Fruit fly (Drosophila melanogaster) whole organism, wandering third instar larva: Measurements from ENCODE around the gene CG45100.
A peak's percentile ranks its signal among the peaks of the same experiment; 100 is the strongest.

ENCODE experiments used
- Abd-B ChIP-seq: fragments of >200 bp; optimal IDR thresholded peaks from 2 replicates; lab custom pipeline; 2017; ENCODE audit warnings: missing biosample characterization, missing genetic modification characterization
- CG32264 ChIP-seq: fragments of 200-800 bp; sonication (Bioruptor generic); optimal IDR thresholded peaks from 2 replicates; lab custom pipeline; 2016; ENCODE audit warnings: missing biosample characterization, missing genetic modification characterization
- CG9705 ChIP-seq: fragments of 200-800 bp; sonication (Bioruptor generic); optimal IDR thresholded peaks from 2 replicates; lab custom pipeline; 2018; ENCODE audit warnings: missing biosample characterization, mild to moderate bottlenecking, missing genetic modification characterization
- CrebA ChIP-seq: fragments of 200-800 bp; sonication (Bioruptor generic); optimal IDR thresholded peaks from 2 replicates; lab custom pipeline; 2016; ENCODE audit warnings: missing biosample characterization, mild to moderate bottlenecking, missing genetic modification characterization, borderline replicate concordance
- Dfd ChIP-seq: fragments of >200 bp; optimal IDR thresholded peaks from 2 replicates; lab custom pipeline; 2017; ENCODE audit warnings: missing biosample characterization, missing genetic modification characterization
- Dif ChIP-seq: fragments of 200-275, 200-300 bp; sonication (Bioruptor generic); optimal IDR thresholded peaks from 2 replicates; lab custom pipeline; 2018; ENCODE audit warnings: missing biosample characterization, missing genetic modification characterization; ENCODE audit not compliant: partially characterized antibody
- HLH106 ChIP-seq: fragments of 200-800 bp; optimal IDR thresholded peaks from 3 replicates; lab custom pipeline; 2019; ENCODE audit warnings: missing biosample characterization, mild to moderate bottlenecking, missing genetic modification characterization, moderate library complexity
- Hnf4 ChIP-seq: fragments of 200-800 bp; sonication (Bioruptor generic); optimal IDR thresholded peaks from 2 replicates; lab custom pipeline; 2016; ENCODE audit warnings: missing biosample characterization, mild to moderate bottlenecking, missing genetic modification characterization
- Hr78 ChIP-seq: fragments of >200 bp; optimal IDR thresholded peaks from 2 replicates; lab custom pipeline; 2017; ENCODE audit warnings: missing biosample characterization, missing genetic modification characterization
- Hr83 ChIP-seq: fragments of 200-300 bp; sonication (Bioruptor generic); optimal IDR thresholded peaks from 2 replicates; lab custom pipeline; 2016; ENCODE audit warnings: missing biosample characterization, mild to moderate bottlenecking, missing genetic modification characterization, moderate library complexity; ENCODE audit not compliant: poor library complexity, severe bottlenecking
- Jra ChIP-seq: sonication (Bioruptor generic); optimal IDR thresholded peaks from 2 replicates; lab custom pipeline; 2016; ENCODE audit warnings: missing biosample characterization, missing genetic modification characterization
- Mio ChIP-seq: sonication (Bioruptor generic); optimal IDR thresholded peaks from 2 replicates; lab custom pipeline; 2016; ENCODE audit warnings: missing biosample characterization, missing genetic modification characterization
- Myc ChIP-seq: fragments of >200 bp; optimal IDR thresholded peaks from 2 replicates; lab custom pipeline; 2017
- N ChIP-seq: fragments of >200 bp; optimal IDR thresholded peaks from 2 replicates; lab custom pipeline; 2018; ENCODE audit warnings: missing biosample characterization, missing external identifiers, missing genetic modification characterization
- OdsH ChIP-seq: fragments of 200-800 bp; sonication (Bioruptor generic); optimal IDR thresholded peaks from 2 replicates; lab custom pipeline; 2016; ENCODE audit warnings: missing biosample characterization, mild to moderate bottlenecking, missing genetic modification characterization
- Rel ChIP-seq, 2 experiments: fragments of 200-800 bp; sonication (Bioruptor generic) in 1 of 2; optimal IDR thresholded peaks; 2 replicates in 1 of 2; 3 replicates in 1 of 2; lab custom pipeline; 2016 to 2019; ENCODE audit warnings: mild to moderate bottlenecking in 2 of 2, missing biosample characterization in 2 of 2, missing genetic modification characterization in 2 of 2, moderate library complexity in 1 of 2
- Vsx2 ChIP-seq: fragments of 200-300, 225-300 bp; sonication (Bioruptor generic); optimal IDR thresholded peaks from 2 replicates; lab custom pipeline; 2018; ENCODE audit warnings: missing biosample characterization, missing genetic modification characterization; ENCODE audit not compliant: partially characterized antibody
- br ChIP-seq: fragments of 200-800 bp; sonication (Bioruptor generic); optimal IDR thresholded peaks from 2 replicates; lab custom pipeline; 2016; ENCODE audit warnings: missing biosample characterization, missing genetic modification characterization
- brk ChIP-seq: fragments of 200-800 bp; sonication (Bioruptor generic); optimal IDR thresholded peaks from 2 replicates; lab custom pipeline; 2016; ENCODE audit warnings: missing biosample characterization, mild to moderate bottlenecking, missing genetic modification characterization
- dl ChIP-seq, 2 experiments: fragments of 175-275, 200-275 bp in 1 of 2; fragments of 200-275 bp in 1 of 2; sonication (Bioruptor generic); optimal IDR thresholded peaks; lab custom pipeline; 2018; ENCODE audit warnings: mild to moderate bottlenecking in 2 of 2, missing biosample characterization in 2 of 2, missing genetic modification characterization in 2 of 2, moderate library complexity in 2 of 2; ENCODE audit not compliant: partially characterized antibody in 2 of 2, insufficient read depth in 1 of 2
- dmrt93B ChIP-seq: fragments of 200-800 bp; sonication (Bioruptor generic); optimal IDR thresholded peaks from 2 replicates; lab custom pipeline; 2018; ENCODE audit warnings: missing biosample characterization, mild to moderate bottlenecking, missing genetic modification characterization
- dsf ChIP-seq: sonication (Bioruptor generic); optimal IDR thresholded peaks from 2 replicates; lab custom pipeline; 2016; ENCODE audit warnings: missing biosample characterization, missing genetic modification characterization, borderline replicate concordance
- ey ChIP-seq: fragments of 200-800 bp; sonication (Bioruptor generic); optimal IDR thresholded peaks from 2 replicates; lab custom pipeline; 2016; ENCODE audit warnings: missing biosample characterization, missing genetic modification characterization
- foxo ChIP-seq, 2 experiments: fragments of 200-800 bp; sonication (Bioruptor generic); optimal IDR thresholded peaks; 2 replicates in 1 of 2; 3 replicates in 1 of 2; lab custom pipeline; 2016 to 2017; ENCODE audit warnings: missing biosample characterization in 2 of 2, missing genetic modification characterization in 2 of 2
- h ChIP-seq: fragments of 200-800 bp; sonication (Bioruptor generic); optimal IDR thresholded peaks from 3 replicates; lab custom pipeline; 2016; ENCODE audit warnings: missing biosample characterization, mild to moderate bottlenecking, missing genetic modification characterization
- lola ChIP-seq: fragments of >200 bp; optimal IDR thresholded peaks from 2 replicates; lab custom pipeline; 2017; ENCODE audit warnings: missing biosample characterization, missing genetic modification characterization
- pan ChIP-seq: fragments of >200 bp; optimal IDR thresholded peaks from 2 replicates; lab custom pipeline; 2017
- psq ChIP-seq: fragments of 200-800 bp; sonication (Bioruptor generic); optimal IDR thresholded peaks from 3 replicates; lab custom pipeline; 2017; ENCODE audit warnings: missing biosample characterization, mild to moderate bottlenecking, missing genetic modification characterization, moderate library complexity
- rgr ChIP-seq: fragments of 200-800 bp; sonication (Bioruptor generic); optimal IDR thresholded peaks from 3 replicates; lab custom pipeline; 2016; ENCODE audit warnings: missing biosample characterization, mild to moderate bottlenecking, missing genetic modification characterization
- sage ChIP-seq: fragments of 200-800 bp; sonication (Bioruptor generic); optimal IDR thresholded peaks from 2 replicates; lab custom pipeline; 2016; ENCODE audit warnings: missing biosample characterization, mild to moderate bottlenecking, missing genetic modification characterization
- sv ChIP-seq: fragments of 200-800 bp; sonication (Bioruptor generic); optimal IDR thresholded peaks from 3 replicates; lab custom pipeline; 2016; ENCODE audit warnings: missing biosample characterization, missing genetic modification characterization
- tai ChIP-seq: sonication (Bioruptor generic); optimal IDR thresholded peaks from 2 replicates; lab custom pipeline; 2016; ENCODE audit warnings: missing biosample characterization, missing genetic modification characterization
- usp ChIP-seq: fragments of >200 bp; optimal IDR thresholded peaks from 2 replicates; lab custom pipeline; 2017; ENCODE audit warnings: missing biosample characterization, missing genetic modification characterization
- woc ChIP-seq: sonication (Bioruptor generic); optimal IDR thresholded peaks from 2 replicates; lab custom pipeline; 2016; ENCODE audit warnings: missing biosample characterization, mild to moderate bottlenecking, missing genetic modification characterization

CG45100 gene

DNA sequence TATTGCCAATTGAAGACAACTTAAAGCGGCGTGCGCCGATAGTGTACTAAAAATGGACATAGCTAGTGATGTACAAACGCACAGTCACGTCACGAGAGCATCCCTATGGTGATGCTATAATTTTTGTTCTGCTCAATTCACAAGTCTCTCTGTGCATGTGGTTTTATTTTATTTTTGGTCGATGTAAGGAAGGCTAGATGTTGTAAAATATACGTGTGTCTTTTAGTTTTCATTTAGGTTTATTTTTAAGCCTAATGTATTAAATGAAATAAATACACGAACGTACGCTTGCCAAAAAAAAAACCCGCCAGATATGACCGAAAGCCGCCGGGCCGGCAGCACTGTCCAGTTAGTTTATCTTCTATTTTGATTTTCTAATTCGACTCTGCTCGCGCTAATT is at the start of gene CG45100, which contains the start of the genes HDAC3 and Hcs:
TSS of gene CG45100 (minus strand) at position 50 of the 400 bp plus-strand sequence.
TSS of gene HDAC3 (minus strand) at position 50 of the 400 bp plus-strand sequence.
TSS of gene Hcs (plus strand) at position 349 of the 400 bp plus-strand sequence.
- TF ChIP-seq tai (GFP tag; lab: Kevin White, UChicago) (no peak), CG9705 (GFP tag; lab: Kevin White, UChicago) (peak; percentile 19), br (GFP tag; lab: Kevin White, UChicago) (no peak), HLH106 (no peak), pan (lab: Kevin White, UChicago) (no peak), sv (GFP tag; lab: Kevin White, UChicago) (peak; percentile 22), rgr (GFP tag; lab: Kevin White, UChicago) (no peak), brk (GFP tag; lab: Kevin White, UChicago) (no peak), Jra (GFP tag; lab: Kevin White, UChicago) (no peak), ey (GFP tag; lab: Kevin White, UChicago) (peak; percentile 43), h (GFP tag; lab: Kevin White, UChicago) (no peak), Hr78 (no peak), Myc (peak; percentile 100), dsf (no peak), Vsx2 (no peak), Hr83 (no peak), sage (GFP tag; lab: Kevin White, UChicago) (no peak), Hnf4 (GFP tag; lab: Kevin White, UChicago) (no peak), OdsH (GFP tag; lab: Kevin White, UChicago) (no peak), CG32264 (GFP tag; lab: Kevin White, UChicago) (no peak), Mio (no peak), usp (GFP tag; lab: Kevin White, UChicago) (no peak), N (no peak), foxo (GFP tag; optimal IDR thresholded peaks at IDR 0.05; lab: Kevin White, UChicago) (no peak), dmrt93B (GFP tag; lab: Kevin White, UChicago) (no peak), Abd-B (no peak), Dif (no peak), woc (GFP tag; lab: Kevin White, UChicago) (peak; percentile 94), dl (GFP tag; optimal IDR thresholded peaks at IDR 0.05; lab: Kevin White, UChicago; ENCODE audit: insufficient read depth in 1 of 2, partially characterized antibody in 2 of 2) (no peak), psq (GFP tag; lab: Kevin White, UChicago) (peak; percentile 36), lola (GFP tag; lab: Kevin White, UChicago) (no peak)

DNA sequence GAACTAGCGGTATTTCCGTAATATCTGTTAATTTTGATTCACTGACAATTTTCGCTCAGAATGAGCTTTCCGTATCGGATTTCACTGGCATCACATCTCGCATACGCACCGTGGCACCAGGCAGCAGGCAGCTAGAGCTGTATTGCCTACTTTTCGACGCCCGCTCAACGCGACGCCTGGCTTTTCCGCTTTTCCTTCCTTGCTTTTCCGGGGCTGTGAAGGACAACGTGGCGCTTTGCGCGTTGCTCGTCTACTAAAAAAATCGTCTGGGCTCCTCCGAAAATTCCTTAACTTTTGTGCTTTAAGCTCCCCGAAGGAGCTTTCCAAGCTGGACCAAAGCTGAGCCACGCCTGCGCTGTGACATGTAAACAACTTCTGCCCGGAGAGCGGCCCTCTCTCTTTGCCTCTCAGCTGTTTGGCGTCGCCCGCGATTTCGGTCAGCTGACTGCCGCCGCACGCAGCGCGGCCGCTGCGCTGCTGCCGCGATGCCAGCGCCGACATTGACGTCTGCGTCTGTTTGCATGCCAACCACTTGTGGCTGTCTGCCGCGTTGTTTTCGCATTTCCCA is 48.8 kb upstream of the CG45100 start, which contains the start of the genes CG43845 and Nmdar1:
TSS of gene CG43845 (minus strand) at position 51 of the 568 bp plus-strand sequence.
TSS of gene Nmdar1 (minus strand) at position 259 of the 568 bp plus-strand sequence.
- TF ChIP-seq N, result no peak
- TF ChIP-seq ey (GFP tag; lab: Kevin White, UChicago), result no peak
- TF ChIP-seq CG9705 (GFP tag; lab: Kevin White, UChicago), result no peak
- no peak for TF ChIP-seq CG32264 (GFP tag; lab: Kevin White, UChicago)
- TF ChIP-seq Dfd, result no peak
- no peak for TF ChIP-seq pan (lab: Kevin White, UChicago)
- no peak for TF ChIP-seq dmrt93B (GFP tag; lab: Kevin White, UChicago)
- no peak for TF ChIP-seq tai (GFP tag; lab: Kevin White, UChicago)
- TF ChIP-seq Hnf4 (GFP tag; lab: Kevin White, UChicago), result no peak
- no peak for TF ChIP-seq usp (GFP tag; lab: Kevin White, UChicago)
- TF ChIP-seq OdsH (GFP tag; lab: Kevin White, UChicago), result no peak
- TF ChIP-seq Hr83, result no peak
- TF ChIP-seq Hr78, result no peak
- no peak for TF ChIP-seq Abd-B
- TF ChIP-seq CrebA, result no peak
- TF ChIP-seq, all 38 proteins: peak for 0

DNA sequence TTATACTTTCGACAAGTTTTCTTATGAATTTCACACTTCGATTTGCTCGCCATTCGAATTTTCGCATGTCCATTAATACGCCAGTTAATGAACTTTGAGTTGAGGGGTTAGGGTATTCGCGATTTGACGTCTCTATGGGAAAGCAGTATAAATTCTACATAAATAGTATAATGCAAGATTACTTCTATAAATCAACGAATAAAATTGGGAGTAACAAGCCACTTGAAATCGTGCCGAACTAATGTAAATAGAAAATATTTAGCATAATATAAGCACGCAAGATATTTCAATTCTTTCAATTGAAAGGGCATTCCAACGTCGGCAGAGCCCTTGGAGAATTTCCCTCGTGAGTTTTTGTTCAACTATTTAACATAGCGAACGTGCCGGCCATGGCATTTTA is 46.2 kb upstream of the CG45100 start:
- TF ChIP-seq usp (GFP tag; lab: Kevin White, UChicago) (no peak), pan (lab: Kevin White, UChicago) (no peak)

DNA sequence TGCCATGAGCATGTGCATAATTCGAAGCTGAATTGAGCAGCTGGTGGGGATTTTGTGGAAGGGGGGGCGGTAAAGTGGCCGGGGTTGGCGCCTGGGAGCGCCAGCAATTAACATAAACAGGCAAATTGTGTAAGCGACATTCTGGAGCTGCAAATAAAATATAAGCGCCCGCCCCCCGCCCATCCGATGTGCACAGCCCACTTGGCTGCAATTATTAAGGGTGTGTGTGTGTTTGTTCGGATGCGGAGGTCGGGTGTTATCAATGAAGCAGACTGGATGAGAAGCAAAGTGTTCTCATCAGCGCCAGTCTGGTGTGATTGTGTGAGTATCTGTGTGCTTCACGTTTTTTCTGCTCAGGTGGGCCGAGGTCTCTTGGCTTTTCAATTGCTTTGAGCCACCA is 45.4 kb upstream of the CG45100 start:
- no peak for TF ChIP-seq OdsH (GFP tag; lab: Kevin White, UChicago)
- no peak for TF ChIP-seq Rel (GFP tag; optimal IDR thresholded peaks at IDR 0.05; lab: Kevin White, UChicago)
- peak; percentile 67 for TF ChIP-seq Rel (tag; optimal IDR thresholded peaks at IDR 0.05; lab: Kevin White, UChicago)
